Fruit fly (Drosophila melanogaster): ENCODE data around the gene Cpr78Cc.

The Cpr78Cc gene

DNA sequence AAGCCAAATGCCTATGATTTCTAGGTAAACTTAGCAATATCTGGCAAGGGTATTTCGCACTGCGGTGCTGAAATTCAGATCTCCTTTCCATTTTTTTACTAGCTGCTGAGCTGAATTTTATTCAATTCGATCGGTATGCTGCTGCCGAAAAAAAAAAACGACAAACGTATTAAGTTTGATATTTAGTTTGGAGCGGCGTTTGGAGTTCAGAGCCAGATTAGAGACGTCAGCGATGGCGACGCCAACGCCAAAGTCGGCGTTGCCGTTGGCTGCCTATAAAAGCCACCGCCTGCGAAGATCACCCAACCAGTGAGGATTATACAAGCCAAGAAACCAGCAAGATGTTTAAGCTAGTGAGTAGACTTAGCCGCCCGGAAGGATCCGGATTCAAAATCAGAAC lies at the start of gene Cpr78Cc:
Gene Cpr78Cc, plus strand, starts transcription at position 301 of the 400 bp plus-strand sequence.
- TF ChIP-seq CG8478 (optimal IDR thresholded peaks at IDR 0.05) (no peak), CTCF (optimal IDR thresholded peaks at IDR 0.05) (no peak)

DNA sequence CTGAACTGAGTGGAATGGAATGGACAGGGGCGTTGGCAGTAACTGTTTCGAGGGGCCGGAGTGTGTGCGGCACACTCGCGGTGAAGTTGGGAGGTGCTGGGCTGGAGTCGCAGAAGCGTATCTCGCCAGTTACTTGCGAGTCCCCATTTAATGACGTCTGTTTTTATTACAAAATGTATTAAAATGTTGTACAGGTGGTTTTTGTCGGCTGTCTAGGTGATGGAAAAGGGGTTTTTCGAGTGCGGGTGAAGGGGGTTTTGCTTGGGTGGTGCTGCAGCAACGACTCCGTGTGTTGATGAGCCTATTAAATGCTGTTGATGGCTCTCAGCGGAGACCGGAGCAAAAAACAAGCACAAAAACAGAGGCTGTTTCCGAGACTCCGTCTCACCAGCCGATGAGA lies 49.0 kb upstream of the Cpr78Cc start:
- TF ChIP-seq CG8478 (optimal IDR thresholded peaks at IDR 0.05) (no peak), CTCF (optimal IDR thresholded peaks at IDR 0.05) (no peak)

DNA sequence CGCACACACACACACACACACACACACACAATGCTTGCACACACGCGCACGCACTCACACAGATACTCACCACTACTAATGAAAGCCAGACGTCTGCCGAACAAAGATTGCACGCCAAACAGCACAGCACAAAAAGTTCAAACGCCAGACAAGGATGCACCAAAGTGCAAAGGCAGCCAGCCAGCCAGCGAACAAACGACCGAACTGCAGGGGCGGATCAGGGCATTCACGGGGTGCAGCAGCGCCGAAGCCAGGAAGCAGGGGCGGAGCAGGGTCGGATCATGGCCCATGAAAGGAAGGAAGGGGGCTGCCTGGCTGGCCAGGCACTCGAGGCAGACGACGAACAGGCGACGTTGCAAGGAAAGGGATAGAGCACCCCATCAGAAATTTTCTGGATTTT lies 47.9 kb upstream of the Cpr78Cc start:
- TF ChIP-seq CTCF (optimal IDR thresholded peaks at IDR 0.05) (no peak), CG8478 (optimal IDR thresholded peaks at IDR 0.05) (no peak)

DNA sequence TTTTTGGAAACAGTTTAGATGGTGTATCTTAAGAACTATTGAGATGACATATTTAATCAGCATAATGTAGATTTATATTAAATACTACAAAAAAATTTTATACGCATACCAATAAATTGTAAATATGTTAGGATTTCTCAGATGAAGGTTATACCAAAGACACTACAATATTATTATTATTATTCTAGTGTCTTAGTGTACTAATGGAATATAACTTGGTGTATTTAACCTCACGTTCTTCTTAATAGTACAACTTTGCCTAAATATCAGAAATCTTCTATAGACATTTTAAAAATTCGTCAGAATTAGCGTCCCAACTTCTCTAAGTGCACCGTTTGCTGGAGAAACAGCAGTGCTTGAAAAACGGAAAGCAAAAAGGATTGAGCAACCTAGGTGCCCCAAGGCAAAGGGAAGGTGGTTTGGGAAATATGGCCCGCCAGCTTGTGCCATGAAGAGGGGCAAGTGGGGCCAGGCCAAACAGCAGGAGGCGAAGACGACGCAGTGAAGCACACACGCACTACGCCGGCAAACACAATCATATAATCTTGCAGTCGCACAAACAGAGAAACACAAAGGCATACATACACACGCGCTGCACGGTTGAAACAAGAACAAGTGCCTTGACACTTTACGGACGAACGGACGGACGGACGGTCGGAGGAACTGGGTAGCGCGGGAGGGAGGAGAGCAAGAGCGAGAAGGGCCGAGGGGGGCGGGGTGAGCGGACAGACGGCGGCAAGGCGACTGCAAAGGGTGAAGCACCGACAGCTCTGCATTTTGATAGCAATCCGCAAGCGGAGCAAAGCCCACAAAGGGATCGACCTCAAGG lies 47.2 kb upstream of the Cpr78Cc start:
- TF ChIP-seq CTCF (optimal IDR thresholded peaks at IDR 0.05), result no peak
- TF ChIP-seq CG8478 (optimal IDR thresholded peaks at IDR 0.05), result no peak

DNA sequence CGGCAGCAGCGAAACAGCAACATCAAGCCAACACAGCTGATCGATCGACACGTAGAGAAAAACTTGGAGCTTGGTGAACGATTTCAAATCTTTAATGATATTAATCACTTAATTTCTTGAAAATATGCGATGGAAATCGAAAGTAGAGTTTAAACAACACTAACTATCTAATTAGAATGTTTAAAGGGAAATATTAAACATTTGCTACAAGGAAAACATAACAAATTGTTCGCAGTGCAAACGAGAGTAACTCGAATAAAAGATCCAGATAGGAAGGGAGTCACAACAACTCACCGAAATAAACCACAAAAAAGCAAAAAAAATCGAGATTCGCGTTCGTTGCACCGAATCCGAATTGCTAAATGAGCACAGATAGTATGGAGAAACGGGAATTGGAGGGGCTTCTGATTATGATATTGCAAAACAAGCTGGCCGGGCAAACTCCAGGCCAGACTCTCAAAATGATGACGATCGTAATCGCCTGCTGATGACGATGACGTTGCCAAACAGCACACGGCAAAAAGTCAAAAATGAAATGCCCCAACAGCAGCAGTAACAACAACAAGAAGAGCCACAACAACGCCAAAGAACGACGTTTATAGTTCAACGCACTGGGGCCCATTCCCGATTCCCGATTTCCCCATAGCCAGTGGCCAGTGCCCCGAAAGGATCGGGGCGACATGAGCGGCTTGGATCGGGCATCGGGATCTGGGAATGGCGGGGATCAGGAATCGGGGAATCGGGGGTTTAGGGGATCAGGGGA lies 46.4 kb upstream of the Cpr78Cc start:
- TF ChIP-seq CG8478 (optimal IDR thresholded peaks at IDR 0.05), result no peak
- no peak for TF ChIP-seq CTCF (optimal IDR thresholded peaks at IDR 0.05)

DNA sequence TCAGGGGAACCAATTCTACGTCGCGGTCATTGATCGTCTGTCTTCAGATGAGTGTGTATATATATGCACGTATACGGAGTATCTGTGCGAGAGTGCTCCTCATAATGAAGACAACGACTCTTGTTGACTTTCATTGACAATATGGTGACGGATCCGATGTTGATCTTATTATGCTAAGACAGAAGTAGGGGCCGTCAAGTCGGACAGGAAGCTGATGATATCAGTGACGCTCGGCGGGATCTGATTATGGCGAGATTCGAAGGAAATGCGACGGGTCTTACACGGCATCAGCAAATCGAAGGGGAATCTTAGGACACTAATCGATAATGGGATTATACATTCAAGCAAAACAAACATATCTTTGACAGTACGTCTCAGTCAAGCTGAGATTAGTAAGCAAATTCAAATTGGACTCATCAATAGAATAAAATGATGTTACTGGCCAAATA lies 45.8 kb upstream of the Cpr78Cc start:
- TF ChIP-seq CG8478 (optimal IDR thresholded peaks at IDR 0.05) (no peak), CTCF (optimal IDR thresholded peaks at IDR 0.05) (no peak)

DNA sequence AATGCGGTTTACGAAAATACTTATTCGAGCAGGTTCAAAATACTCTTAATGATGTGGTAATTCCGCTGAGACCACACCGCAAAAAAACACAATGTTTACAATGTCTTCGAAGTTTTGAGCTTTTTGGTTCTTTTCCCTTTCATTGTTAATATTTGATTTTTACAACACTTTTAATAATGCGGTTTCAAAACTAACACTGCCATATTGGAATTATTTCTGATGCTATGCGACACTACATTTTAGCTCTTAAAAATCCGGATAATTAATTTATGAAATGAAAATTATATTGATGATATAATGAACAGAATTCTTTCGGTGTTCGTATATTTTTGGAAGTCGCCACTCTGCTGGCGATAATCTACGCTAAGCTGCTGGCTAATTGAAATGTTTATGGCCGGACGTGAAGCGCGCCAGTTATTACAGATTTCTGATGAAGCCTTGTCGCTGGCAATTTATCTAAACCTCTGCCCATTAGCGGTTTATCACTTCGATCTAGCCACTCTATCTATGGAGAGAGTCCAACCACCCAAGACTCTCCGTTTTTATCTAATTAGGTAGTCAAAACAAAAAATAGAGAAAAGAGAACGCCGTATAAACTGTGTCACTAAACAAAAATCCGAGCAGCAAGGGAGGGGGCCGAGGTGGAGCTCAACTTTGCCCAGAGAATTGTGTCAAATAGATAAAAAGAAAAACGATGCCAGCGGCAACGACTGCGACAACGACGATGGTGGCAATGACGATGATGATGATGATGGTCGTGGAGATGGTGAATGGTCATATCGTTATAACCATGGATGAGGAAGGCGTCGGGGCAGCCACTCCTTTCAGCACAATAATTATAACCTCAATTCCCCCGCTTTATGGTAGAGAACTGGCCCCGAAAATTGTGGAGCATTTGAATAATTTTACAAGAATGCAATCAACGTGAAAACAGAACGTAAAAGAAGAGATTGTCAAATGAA lies 44.0 kb upstream of the Cpr78Cc start:
- TF ChIP-seq CG8478 (optimal IDR thresholded peaks at IDR 0.05), result no peak
- TF ChIP-seq CTCF (optimal IDR thresholded peaks at IDR 0.05), result no peak

DNA sequence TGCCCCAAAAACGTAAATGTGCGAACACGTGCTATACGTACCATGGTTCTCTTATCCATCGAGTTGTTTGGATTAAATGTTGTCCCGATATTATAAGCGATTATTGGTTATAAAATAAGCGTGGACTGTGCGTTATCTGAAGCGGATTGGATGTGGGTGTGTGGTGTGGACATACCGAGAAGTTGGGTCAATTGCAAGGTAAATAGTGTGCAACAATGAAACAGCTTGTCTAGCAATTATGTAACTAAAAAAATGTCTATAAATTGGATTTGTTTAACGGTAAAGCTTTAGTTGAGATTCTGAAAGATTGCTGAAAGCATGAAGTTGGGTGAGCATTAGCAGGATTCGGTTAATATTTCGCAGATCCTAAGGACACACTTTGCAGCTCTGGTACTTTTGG lies 42.6 kb upstream of the Cpr78Cc start, which contains the start of gene CG43218:
Gene CG43218, plus strand, starts transcription at position 290 of the 400 bp plus-strand sequence.
- TF ChIP-seq CTCF (optimal IDR thresholded peaks at IDR 0.05) (no peak), CG8478 (optimal IDR thresholded peaks at IDR 0.05) (no peak)

DNA sequence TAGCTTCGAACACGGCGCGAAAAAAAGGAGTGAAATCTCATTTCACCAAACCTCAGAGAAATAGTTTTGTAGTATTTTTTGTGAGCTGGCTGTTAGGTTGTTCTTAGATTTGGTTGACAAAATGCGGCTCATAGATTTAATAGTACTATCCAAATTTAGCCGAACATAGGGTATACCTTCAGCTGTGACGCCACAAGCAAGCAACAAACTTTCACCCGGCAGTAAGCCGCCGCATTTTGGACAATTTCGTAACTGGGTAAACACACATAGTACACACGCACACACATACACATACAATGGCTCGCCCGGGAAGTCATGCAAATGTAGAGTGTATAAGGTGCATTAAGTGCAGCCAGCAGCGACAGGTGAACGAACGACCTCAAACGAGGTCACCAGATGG lies 41.1 kb upstream of the Cpr78Cc start:
- no peak for TF ChIP-seq CTCF (optimal IDR thresholded peaks at IDR 0.05)
- no peak for TF ChIP-seq CG8478 (optimal IDR thresholded peaks at IDR 0.05)

DNA sequence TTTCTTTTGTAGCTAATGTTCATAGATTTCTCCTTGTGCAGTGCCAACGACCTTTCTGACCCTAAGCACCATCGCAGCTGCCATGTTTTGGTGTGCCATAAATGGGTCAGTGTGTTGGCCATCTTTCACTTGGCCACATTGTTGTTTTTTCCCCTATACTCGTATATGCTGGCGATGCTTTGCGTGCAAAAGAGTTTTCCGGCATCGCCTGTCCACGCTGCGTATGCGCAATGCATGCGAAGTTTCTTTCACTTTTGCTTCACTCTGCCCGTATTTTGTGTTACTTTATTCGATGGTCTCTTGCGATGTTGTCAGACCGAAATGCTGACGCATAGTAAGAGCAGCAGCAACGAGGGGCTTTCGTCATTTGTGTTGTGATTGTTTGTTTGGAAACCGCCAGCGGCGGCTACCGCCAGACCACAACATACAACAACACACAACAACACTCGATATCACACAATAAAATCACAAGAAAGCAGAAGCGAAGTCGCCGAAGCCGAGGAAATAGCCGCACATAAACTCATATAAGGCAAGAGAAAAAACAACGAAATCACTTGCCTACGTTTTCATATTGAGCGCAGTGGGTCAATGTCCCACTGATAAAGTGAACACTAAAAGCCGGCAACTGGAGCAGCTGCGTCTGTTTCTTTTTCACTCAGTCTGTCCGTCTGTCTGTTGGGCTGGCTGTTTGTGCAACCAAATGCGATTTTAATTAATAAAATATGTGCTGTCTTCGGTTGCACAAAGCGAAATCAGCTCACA lies 38.8 kb upstream of the Cpr78Cc start:
- TF ChIP-seq CTCF (optimal IDR thresholded peaks at IDR 0.05) (no peak), CG8478 (optimal IDR thresholded peaks at IDR 0.05) (no peak)

DNA sequence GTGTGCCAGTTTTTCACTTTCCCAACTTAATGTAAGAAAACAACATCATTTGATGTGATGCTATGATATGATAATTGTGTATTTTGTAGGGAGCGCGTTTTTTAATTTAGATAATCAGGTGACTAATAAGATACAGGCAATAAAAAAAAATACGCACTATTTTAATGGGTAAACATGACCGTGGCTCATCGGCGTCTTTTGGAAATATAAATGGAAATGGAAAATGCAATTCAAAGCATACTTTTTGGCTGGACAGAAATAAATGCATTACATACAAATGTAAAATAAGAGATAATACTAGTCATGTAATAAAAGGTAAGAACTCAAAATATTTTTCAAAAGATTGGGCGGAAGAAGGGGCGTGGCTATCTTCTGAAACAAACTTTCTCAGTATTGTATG lies 38.0 kb upstream of the Cpr78Cc start:
- TF ChIP-seq CTCF (optimal IDR thresholded peaks at IDR 0.05) (peak in 1 of 2 experiments; percentile 30), CG8478 (optimal IDR thresholded peaks at IDR 0.05) (no peak)

DNA sequence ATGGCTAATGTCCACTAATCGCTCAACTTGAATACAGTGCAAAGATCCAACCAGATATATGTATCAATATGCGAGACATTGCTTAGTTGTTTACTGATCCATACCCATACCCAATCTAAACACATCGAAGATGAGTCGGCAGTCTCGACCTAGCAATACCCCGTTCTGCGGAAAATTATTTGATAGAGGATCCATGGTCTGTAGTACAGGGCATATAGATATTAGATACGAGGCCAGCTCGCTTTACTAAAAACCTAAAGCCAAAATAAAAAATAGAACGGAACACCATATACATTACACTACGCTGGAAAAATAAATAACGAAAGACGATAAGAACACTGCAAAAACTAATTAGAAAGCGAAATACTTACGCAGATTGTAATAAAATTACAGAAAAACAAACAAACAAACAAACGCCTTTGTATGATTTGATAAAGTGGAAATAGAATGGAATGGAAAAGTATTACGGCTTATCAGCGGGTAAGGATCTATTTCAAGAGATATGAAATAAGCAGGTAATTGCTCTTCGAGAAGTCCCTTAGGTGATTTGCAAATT lies 34.2 kb upstream of the Cpr78Cc start:
- TF ChIP-seq CG8478 (optimal IDR thresholded peaks at IDR 0.05), result no peak
- TF ChIP-seq CTCF (optimal IDR thresholded peaks at IDR 0.05), result no peak

DNA sequence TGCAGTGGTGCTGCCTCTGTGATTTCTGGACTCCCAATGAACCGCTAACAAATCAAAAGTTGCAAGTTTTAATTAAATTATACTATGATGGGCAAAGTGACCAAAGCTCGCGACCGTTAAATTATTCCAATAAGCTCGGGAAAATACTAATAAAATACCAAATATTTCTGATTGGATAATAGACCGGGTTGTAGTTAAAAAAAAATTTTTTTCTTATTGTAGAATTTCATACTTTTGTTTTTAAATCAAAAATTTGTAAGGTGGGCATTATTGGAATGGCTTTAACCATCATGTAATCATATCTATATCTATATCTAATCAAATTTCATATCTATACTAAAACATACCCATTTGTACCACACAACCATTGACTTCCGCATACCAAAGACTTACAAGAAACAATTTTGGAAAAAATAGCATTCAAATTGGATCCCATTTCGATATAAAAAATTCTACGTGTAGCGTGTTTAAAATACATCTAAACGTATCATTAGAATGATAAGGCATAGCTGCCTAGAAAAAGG lies 32.5 kb upstream of the Cpr78Cc start, which contains the start of gene CG9391:
Gene CG9391, minus strand, starts transcription at position 474 of the 524 bp plus-strand sequence.
- TF ChIP-seq CTCF (optimal IDR thresholded peaks at IDR 0.05) (no peak), CG8478 (optimal IDR thresholded peaks at IDR 0.05) (no peak)
